ENCODE assay signal across 2 fruit fly cellular contexts in genomic region chr3R:5371563-5371962, dm6.
TF ChIP-seq lines count a peak whose summit lies in the region.

TSS of gene Polr2F (plus strand) at chr3R:5371795.

TF ChIP-seq in whole organism, embryonic, 481 proteins besides CTCF, POLR2A, EP300 and RAD21 (continued from another document and continues in another):
- TF ChIP-seq Ptx1 (GFP tag; IDR thresholded peaks at IDR 0.05; lab: Robert Waterston, UW) (peak; percentile 73), CG43689 (GFP tag; IDR thresholded peaks at IDR 0.05; lab: Robert Waterston, UW) (no peak), CG17186 (GFP tag; optimal IDR thresholded peaks at IDR 0.05; lab: Kevin White, UChicago) (peak; percentile 98), zf30C (GFP tag; optimal IDR thresholded peaks at IDR 0.05; lab: Kevin White, UChicago) (no peak), eve (GFP tag; optimal IDR thresholded peaks at IDR 0.05; lab: Kevin White, UChicago) (no peak), CG7271 (tag; optimal IDR thresholded peaks at IDR 0.05; lab: Kevin White, UChicago) (no peak), CG10209 (GFP tag; optimal IDR thresholded peaks at IDR 0.05; lab: Kevin White, UChicago) (peak; percentile 76), sisA (GFP tag; IDR thresholded peaks at IDR 0.05; lab: Robert Waterston, UW) (peak; percentile 87), Lpt (GFP tag; optimal IDR thresholded peaks at IDR 0.05; lab: Kevin White, UChicago) (no peak), tio (GFP tag; optimal IDR thresholded peaks at IDR 0.05; lab: Kevin White, UChicago) (no peak), unc-4 (GFP tag; IDR thresholded peaks at IDR 0.05; lab: Robert Waterston, UW; ENCODE audit: partially characterized antibody) (peak; percentile 36; the same call in 1 of the 2 replicates), CG18262 (tag; optimal IDR thresholded peaks at IDR 0.05; lab: Kevin White, UChicago) (peak; percentile 54), vfl (GFP tag; optimal IDR thresholded peaks at IDR 0.05; lab: Kevin White, UChicago) (peak; percentile 91), gsb (GFP tag; IDR thresholded peaks at IDR 0.05; lab: Robert Waterston, UW) (peak; percentile 22; the same call in 1 of the 2 replicates), Kr (GFP tag; optimal IDR thresholded peaks at IDR 0.05; lab: Kevin White, UChicago) (no peak), sima (GFP tag; optimal IDR thresholded peaks at IDR 0.05; lab: Kevin White, UChicago) (peak; percentile 63), gt (GFP tag; IDR thresholded peaks at IDR 0.05; lab: Robert Waterston, UW) (no peak), CG3995 (GFP tag; optimal IDR thresholded peaks at IDR 0.05; lab: Kevin White, UChicago) (peak; percentile 96), Sin3A (optimal IDR thresholded peaks at IDR 0.05; lab: Kevin White, UChicago) (peak; percentile 55), CG6272 (GFP tag; IDR thresholded peaks at IDR 0.05; lab: Robert Waterston, UW) (peak; percentile 69), org-1 (GFP tag; optimal IDR thresholded peaks at IDR 0.05; lab: Kevin White, UChicago) (no peak), Spps (tag; optimal IDR thresholded peaks at IDR 0.05; lab: Kevin White, UChicago) (no peak), Hr39 (optimal IDR thresholded peaks at IDR 0.05; lab: Kevin White, UChicago) (no peak), CG10979 (tag; optimal IDR thresholded peaks at IDR 0.05; lab: Kevin White, UChicago) (peak; percentile 49), CG14710 (tag; optimal IDR thresholded peaks at IDR 0.05; lab: Kevin White, UChicago) (peak; percentile 84), pb (GFP tag; optimal IDR thresholded peaks at IDR 0.05; lab: Kevin White, UChicago) (peak; percentile 86), HmgD (GFP tag; optimal IDR thresholded peaks at IDR 0.05; lab: Kevin White, UChicago) (peak; percentile 94), CG3065 (GFP tag; optimal IDR thresholded peaks at IDR 0.05; lab: Kevin White, UChicago) (peak; percentile 76), CG3281 (GFP tag; optimal IDR thresholded peaks at IDR 0.05; lab: Kevin White, UChicago) (peak; percentile 69), ftz-f1 (GFP tag; optimal IDR thresholded peaks at IDR 0.05; lab: Kevin White, UChicago) (peak; percentile 86), Hand (GFP tag; optimal IDR thresholded peaks at IDR 0.05; lab: Kevin White, UChicago) (peak; percentile 28), Dad (GFP tag; optimal IDR thresholded peaks at IDR 0.05; lab: Kevin White, UChicago) (peak; percentile 93), CG11504 (tag; optimal IDR thresholded peaks at IDR 0.05; lab: Kevin White, UChicago) (no peak), trh (GFP tag; optimal IDR thresholded peaks at IDR 0.05; lab: Kevin White, UChicago) (peak; percentile 56), exex (tag; optimal IDR thresholded peaks at IDR 0.05; lab: Kevin White, UChicago) (peak; percentile 45), slp2 (GFP tag; optimal IDR thresholded peaks at IDR 0.05; lab: Kevin White, UChicago) (peak; percentile 77), CG2875 (GFP tag; optimal IDR thresholded peaks at IDR 0.05; lab: Kevin White, UChicago) (no peak), pan (optimal IDR thresholded peaks at IDR 0.05; lab: Kevin White, UChicago) (no peak), pan (GFP tag; optimal IDR thresholded peaks at IDR 0.05 in 1 of 2, IDR thresholded peaks at IDR 0.05 in 1 of 2) (peak in 1 of 2 experiments; percentile 75), CoRest (tag; optimal IDR thresholded peaks at IDR 0.05; lab: Kevin White, UChicago) (peak; percentile 81), Bgb (GFP tag; IDR thresholded peaks at IDR 0.05; lab: Robert Waterston, UW; ENCODE audit: partially characterized antibody) (peak; percentile 63), salm (tag; optimal IDR thresholded peaks at IDR 0.05; lab: Kevin White, UChicago) (no peak), CG6654 (GFP tag; optimal IDR thresholded peaks at IDR 0.05; lab: Kevin White, UChicago) (peak; percentile 100), CG15073 (GFP tag; optimal IDR thresholded peaks at IDR 0.05; lab: Kevin White, UChicago) (no peak), Lim3 (GFP tag; IDR thresholded peaks at IDR 0.05; lab: Robert Waterston, UW) (no peak), Max (GFP tag; optimal IDR thresholded peaks at IDR 0.05; lab: Kevin White, UChicago) (peak; percentile 95), CG12155 (GFP tag; optimal IDR thresholded peaks at IDR 0.05; lab: Kevin White, UChicago) (peak; percentile 89), CG14441 (GFP tag; IDR thresholded peaks at IDR 0.05; lab: Robert Waterston, UW) (peak; percentile 54), CG31365 (tag; optimal IDR thresholded peaks at IDR 0.05; lab: Kevin White, UChicago) (no peak), NC2α (GFP tag; optimal IDR thresholded peaks at IDR 0.05; lab: Kevin White, UChicago) (peak; percentile 64), Hr51 (GFP tag; optimal IDR thresholded peaks at IDR 0.05; lab: Kevin White, UChicago) (peak; percentile 45 to 94), Nf-YA (GFP tag; IDR thresholded peaks at IDR 0.05; lab: Robert Waterston, UW) (no peak), CG30431 (GFP tag; optimal IDR thresholded peaks at IDR 0.05; lab: Kevin White, UChicago) (peak; percentile 70), Fer3 (tag; optimal IDR thresholded peaks at IDR 0.05; lab: Kevin White, UChicago) (peak; percentile 77), luna (GFP tag; optimal IDR thresholded peaks at IDR 0.05; lab: Kevin White, UChicago) (peak; percentile 84), jigr1 (GFP tag; IDR thresholded peaks at IDR 0.05; lab: Robert Waterston, UW) (no peak), CG8359 (GFP tag; optimal IDR thresholded peaks at IDR 0.05; lab: Kevin White, UChicago; ENCODE audit: borderline replicate concordance) (no peak), lbe (GFP tag; optimal IDR thresholded peaks at IDR 0.05; lab: Kevin White, UChicago) (peak; percentile 65), HLH3B (GFP tag; IDR thresholded peaks at IDR 0.05; lab: Robert Waterston, UW) (peak; percentile 68), Asciz (GFP tag; optimal IDR thresholded peaks at IDR 0.05; lab: Kevin White, UChicago) (peak; percentile 52), az2 (GFP tag; optimal IDR thresholded peaks at IDR 0.05; lab: Kevin White, UChicago) (peak; percentile 82), repo (GFP tag; optimal IDR thresholded peaks at IDR 0.05; lab: Kevin White, UChicago) (peak; percentile 87), CG14050 (GFP tag; IDR thresholded peaks at IDR 0.05; lab: Robert Waterston, UW) (0 out of 3 replicates have a peak, but pooled peaks have one; percentile 38), GATAe (GFP tag; conservative IDR thresholded peaks at IDR 0.05; lab: Robert Waterston, UW) (peak; percentile 34; the same call in 1 of the 2 replicates), phol (tag; optimal IDR thresholded peaks at IDR 0.05; lab: Kevin White, UChicago) (peak; percentile 78), dati (GFP tag; IDR thresholded peaks at IDR 0.05; lab: Robert Waterston, UW) (peak; percentile 7; the same call in 1 of the 2 replicates)

TF ChIP-seq in whole organism, prepupa, 60 proteins besides CTCF, POLR2A, EP300 and RAD21 (continued from another document):
- peak; percentile 83 for TF ChIP-seq Hr39 (GFP tag; optimal IDR thresholded peaks at IDR 0.05; lab: Kevin White, UChicago)
- no peak for TF ChIP-seq Eip75B (GFP tag; optimal IDR thresholded peaks at IDR 0.05; lab: Kevin White, UChicago)
- no peak for TF ChIP-seq CG6808 (GFP tag; optimal IDR thresholded peaks at IDR 0.05; lab: Kevin White, UChicago)
- no peak for TF ChIP-seq CG10669 (GFP tag; optimal IDR thresholded peaks at IDR 0.05; lab: Kevin White, UChicago)
- TF ChIP-seq Hr38 (GFP tag; optimal IDR thresholded peaks at IDR 0.05; lab: Kevin White, UChicago): peak; percentile 10
- TF ChIP-seq CG3919 (GFP tag; optimal IDR thresholded peaks at IDR 0.05; lab: Kevin White, UChicago): no peak
- TF ChIP-seq dsx (GFP tag; optimal IDR thresholded peaks at IDR 0.05; lab: Kevin White, UChicago; ENCODE audit: poor library complexity, severe bottlenecking): no peak
